Worm (Caenorhabditis elegans) whole organism, L4 larva: ENCODE results near the gene rib-2.

ENCODE experiments used
- R02D3.7 ChIP-seq: fragments of 150-350 bp; sonication (generic microtip); optimal IDR thresholded peaks from 3 replicates; lab custom pipeline; 2014; ENCODE audit warnings: missing biosample characterization, missing genetic modification characterization
- ZK546.5 ChIP-seq, 2 experiments: sonication (generic microtip); optimal IDR thresholded peaks; 2 replicates each; lab custom pipeline; 2017; ENCODE audit warnings: missing biosample characterization in 2 of 2, missing genetic modification characterization in 2 of 2
- daf-16 ChIP-seq, 3 experiments: sonication (generic microtip); optimal IDR thresholded peaks; 2 replicates each; lab custom pipeline; 2016 to 2017; ENCODE audit warnings: missing genetic modification characterization in 3 of 3, missing genetic modification reagents in 3 of 3, mild to moderate bottlenecking in 2 of 3, missing compliant biosample characterization in 2 of 3, missing biosample characterization in 1 of 3, moderate library complexity in 1 of 3
- duxl-1 ChIP-seq: sonication (generic microtip); optimal IDR thresholded peaks from 2 replicates; lab custom pipeline; 2016; ENCODE audit warnings: mild to moderate bottlenecking, missing genetic modification characterization, moderate library complexity, missing compliant biosample characterization; ENCODE audit not compliant: poor library complexity
- gei-8 ChIP-seq: fragments of 200-800 bp; sonication (Bioruptor generic); optimal IDR thresholded peaks from 2 replicates; lab custom pipeline; 2018; ENCODE audit warnings: mild to moderate bottlenecking, missing genetic modification characterization, missing compliant biosample characterization
- jun-1 ChIP-seq: fragments of 150-350 bp; optimal IDR thresholded peaks from 2 replicates; lab custom pipeline; 2014; ENCODE audit warnings: missing biosample characterization, missing genetic modification reagents, missing genetic modification characterization
- lim-7 ChIP-seq: fragments of 200-800 bp; sonication (Bioruptor generic); IDR thresholded peaks from 2 replicates; pipeline ENCODE4 v1.3.6; 2022; ENCODE audit warnings: missing genetic modification characterization, missing compliant biosample characterization
- lin-13 ChIP-seq: fragments of 150-350 bp; optimal IDR thresholded peaks from 2 replicates; lab custom pipeline; 2014; ENCODE audit warnings: missing biosample characterization, missing genetic modification reagents, missing genetic modification characterization
- nhr-10 ChIP-seq: fragments of 150-350 bp; optimal IDR thresholded peaks from 2 replicates; lab custom pipeline; 2014; ENCODE audit warnings: missing biosample characterization, missing genetic modification characterization
- nhr-102 ChIP-seq: sonication (generic microtip); optimal IDR thresholded peaks from 2 replicates; lab custom pipeline; 2016; ENCODE audit warnings: mild to moderate bottlenecking, missing genetic modification characterization, moderate library complexity, missing compliant biosample characterization
- pqm-1 ChIP-seq: sonication (generic microtip); optimal IDR thresholded peaks from 2 replicates; lab custom pipeline; 2017; ENCODE audit warnings: missing biosample characterization, missing genetic modification characterization
- snpc-4 ChIP-seq: fragments of 150-350 bp; optimal IDR thresholded peaks from 2 replicates; lab custom pipeline; 2014; ENCODE audit warnings: missing biosample characterization, missing genetic modification characterization
- unc-130 ChIP-seq: sonication (generic microtip); optimal IDR thresholded peaks from 2 replicates; lab custom pipeline; 2016; ENCODE audit warnings: missing genetic modification reagents, missing genetic modification characterization, missing compliant biosample characterization
- zip-11 ChIP-seq: fragments of 200-800 bp; sonication (Bioruptor generic); IDR thresholded peaks from 2 replicates; pipeline ENCODE4 v1.3.6; 2022; ENCODE audit warnings: missing genetic modification characterization, missing compliant biosample characterization

DNA sequence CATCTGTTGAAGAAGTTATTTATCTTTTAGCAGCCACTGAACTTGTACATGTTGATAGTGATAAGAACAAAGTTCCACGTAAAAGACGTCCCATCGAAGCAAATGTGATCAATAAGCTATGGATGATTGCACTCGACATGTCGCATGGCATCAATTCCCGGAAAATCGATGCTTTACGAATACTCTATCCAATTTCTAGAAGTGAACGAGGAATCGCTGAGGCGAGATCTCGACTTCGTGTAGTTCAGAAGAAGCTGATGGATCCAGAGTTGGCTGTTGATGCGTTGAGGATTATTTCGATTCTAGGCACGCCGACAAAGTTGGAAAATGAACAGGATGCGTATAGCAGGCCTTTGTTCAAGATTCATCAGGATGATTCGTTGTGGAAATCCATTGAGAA is 27.1 kb downstream of the rib-2 start:
- TF ChIP-seq nhr-10 (tag; lab: Kevin White, UChicago) (no peak), unc-130 (no peak), gei-8 (GFP tag; lab: Kevin White, UChicago) (no peak), snpc-4 (tag; lab: Kevin White, UChicago) (no peak), pqm-1 (no peak), nhr-102 (tag; lab: Kevin White, UChicago) (no peak), duxl-1 (tag; lab: Kevin White, UChicago) (no peak), ZK546.5 (tag; optimal IDR thresholded peaks at IDR 0.05; lab: Kevin White, UChicago) (no peak), daf-16 (GFP tag; optimal IDR thresholded peaks at IDR 0.05; lab: Kevin White, UChicago) (no peak), daf-16 (tag; optimal IDR thresholded peaks at IDR 0.05; lab: Kevin White, UChicago) (no peak), R02D3.7 (no peak), lin-13 (no peak), zip-11 (GFP tag; lab: Robert Waterston, UW) (no peak), jun-1 (tag; lab: Kevin White, UChicago) (no peak), lim-7 (GFP tag; lab: Robert Waterston, UW) (no peak)
